Worm (Caenorhabditis elegans) whole organism, L2 larva: ENCODE data around the gene dod-19.

Source experiments
- F13H6.1 ChIP-seq: sonication (generic microtip); optimal IDR thresholded peaks from 2 replicates; lab custom pipeline; 2016; ENCODE audit warnings: missing genetic modification characterization, missing compliant biosample characterization
- R02D3.7 ChIP-seq: fragments of 150-350 bp; optimal IDR thresholded peaks from 2 replicates; lab custom pipeline; 2014; ENCODE audit warnings: missing biosample characterization, missing genetic modification characterization
- Y55F3AM.14 ChIP-seq: fragments of 200-800 bp; sonication (Bioruptor generic); optimal IDR thresholded peaks from 2 replicates; lab custom pipeline; 2018; ENCODE audit warnings: mild to moderate bottlenecking, missing genetic modification characterization, missing compliant biosample characterization
- ZK546.5 ChIP-seq: sonication (generic microtip); optimal IDR thresholded peaks from 2 replicates; lab custom pipeline; 2017; ENCODE audit warnings: missing biosample characterization, missing genetic modification characterization
- alr-1 ChIP-seq: fragments of 150-350 bp; optimal IDR thresholded peaks from 2 replicates; lab custom pipeline; 2014; ENCODE audit warnings: missing biosample characterization, missing genetic modification characterization
- aly-2 ChIP-seq: fragments of 150-350 bp; optimal IDR thresholded peaks from 2 replicates; lab custom pipeline; 2014; ENCODE audit warnings: missing biosample characterization, missing genetic modification characterization
- ama-1 ChIP-seq: fragments of 150-350 bp; optimal IDR thresholded peaks from 2 replicates; lab custom pipeline; 2018; ENCODE audit warnings: inconsistent platforms
- blmp-1 ChIP-seq: sonication (generic microtip); optimal IDR thresholded peaks from 2 replicates; lab custom pipeline; 2017; ENCODE audit warnings: missing genetic modification characterization, mild to moderate bottlenecking, missing compliant biosample characterization, antibody characterized with exemption, moderate library complexity; ENCODE audit not compliant: insufficient read depth
- ceh-16 ChIP-seq: fragments of 150-350 bp; optimal IDR thresholded peaks from 2 replicates; lab custom pipeline; 2014; ENCODE audit warnings: missing biosample characterization, missing genetic modification characterization
- ceh-82 ChIP-seq: fragments of 150-350 bp; optimal IDR thresholded peaks from 2 replicates; lab custom pipeline; 2014; ENCODE audit warnings: missing biosample characterization, missing genetic modification characterization
- crh-2 ChIP-seq: sonication (generic microtip); optimal IDR thresholded peaks from 2 replicates; lab custom pipeline; 2017; ENCODE audit warnings: missing biosample characterization, missing genetic modification characterization
- egl-27 ChIP-seq: sonication (generic microtip); optimal IDR thresholded peaks from 3 replicates; lab custom pipeline; 2017; ENCODE audit warnings: missing biosample characterization, missing genetic modification reagents, missing genetic modification characterization
- elt-1 ChIP-seq: fragments of 150-350 bp; optimal IDR thresholded peaks from 2 replicates; lab custom pipeline; 2014; ENCODE audit warnings: missing biosample characterization, missing genetic modification characterization
- elt-3 ChIP-seq: sonication (generic microtip); optimal IDR thresholded peaks from 2 replicates; lab custom pipeline; 2017; ENCODE audit warnings: missing biosample characterization, missing genetic modification characterization
- fos-1 ChIP-seq: fragments of 150-350 bp; optimal IDR thresholded peaks from 2 replicates; lab custom pipeline; 2014; ENCODE audit warnings: missing biosample characterization, missing genetic modification characterization
- gmeb-1 ChIP-seq: fragments of 150-350 bp; optimal IDR thresholded peaks from 2 replicates; lab custom pipeline; 2014; ENCODE audit warnings: missing biosample characterization, missing genetic modification characterization
- lin-11 ChIP-seq: fragments of 150-350 bp; sonication (generic microtip); optimal IDR thresholded peaks from 2 replicates; lab custom pipeline; 2014; ENCODE audit warnings: missing biosample characterization, missing genetic modification characterization, inconsistent platforms, mixed read lengths
- lin-13 ChIP-seq: fragments of 150-350 bp; optimal IDR thresholded peaks from 2 replicates; lab custom pipeline; 2014; ENCODE audit warnings: missing biosample characterization, missing genetic modification reagents, missing genetic modification characterization
- lin-39 ChIP-seq: fragments of 150-350 bp; optimal IDR thresholded peaks from 2 replicates; lab custom pipeline; 2014; ENCODE audit warnings: missing biosample characterization, missing genetic modification reagents, missing genetic modification characterization
- lsy-2 ChIP-seq, 2 experiments: fragments of 150-350 bp in 1 of 2; sonication (generic microtip) in 1 of 2; optimal IDR thresholded peaks; 2 replicates each; lab custom pipeline; 2014 to 2017; ENCODE audit warnings: missing biosample characterization in 2 of 2, missing genetic modification characterization in 2 of 2
- mab-5 ChIP-seq: fragments of 150-350 bp; optimal IDR thresholded peaks from 2 replicates; lab custom pipeline; 2014; ENCODE audit warnings: missing biosample characterization, missing genetic modification characterization
- mbf-1 ChIP-seq: sonication (generic microtip); optimal IDR thresholded peaks from 2 replicates; lab custom pipeline; 2017; ENCODE audit warnings: missing biosample characterization, missing genetic modification characterization
- mdl-1 ChIP-seq, 2 experiments: fragments of 150-350 bp in 1 of 2; sonication (generic microtip) in 1 of 2; optimal IDR thresholded peaks; 2 replicates each; lab custom pipeline; 2017; ENCODE audit warnings: missing biosample characterization in 2 of 2, missing genetic modification characterization in 2 of 2
- nhr-11 ChIP-seq: fragments of 150-350 bp; optimal IDR thresholded peaks from 2 replicates; lab custom pipeline; 2014; ENCODE audit warnings: missing biosample characterization, missing genetic modification characterization
- nhr-12 ChIP-seq: fragments of 150-350 bp; optimal IDR thresholded peaks from 2 replicates; lab custom pipeline; 2014; ENCODE audit warnings: missing biosample characterization, missing genetic modification characterization
- nhr-129 ChIP-seq: fragments of 150-350 bp; optimal IDR thresholded peaks from 2 replicates; lab custom pipeline; 2014; ENCODE audit warnings: missing biosample characterization, missing genetic modification characterization
- nhr-21 ChIP-seq: fragments of 150-350 bp; optimal IDR thresholded peaks from 2 replicates; lab custom pipeline; 2014; ENCODE audit warnings: missing biosample characterization, missing genetic modification characterization
- nhr-23 ChIP-seq: fragments of 150-350 bp; optimal IDR thresholded peaks from 2 replicates; lab custom pipeline; 2014; ENCODE audit warnings: missing biosample characterization, missing genetic modification reagents, missing genetic modification characterization
- nhr-237 ChIP-seq: fragments of 150-350 bp; optimal IDR thresholded peaks from 2 replicates; lab custom pipeline; 2014; ENCODE audit warnings: missing biosample characterization, missing genetic modification characterization
- nhr-25 ChIP-seq: fragments of 150-350 bp; sonication (generic microtip); optimal IDR thresholded peaks from 3 replicates; lab custom pipeline; 2014; ENCODE audit warnings: missing biosample characterization, missing genetic modification characterization
- nhr-6 ChIP-seq: fragments of 150-350 bp; optimal IDR thresholded peaks from 2 replicates; lab custom pipeline; 2014; ENCODE audit warnings: missing biosample characterization, missing genetic modification characterization
- peb-1 ChIP-seq: fragments of 150-350 bp; optimal IDR thresholded peaks from 2 replicates; lab custom pipeline; 2014; ENCODE audit warnings: missing biosample characterization, missing genetic modification characterization
- skn-1 ChIP-seq: sonication (generic microtip); optimal IDR thresholded peaks from 2 replicates; lab custom pipeline; 2017; ENCODE audit warnings: missing biosample characterization, missing genetic modification characterization
- sma-3 ChIP-seq: sonication (generic microtip); optimal IDR thresholded peaks from 2 replicates; lab custom pipeline; 2016; ENCODE audit warnings: missing genetic modification reagents, missing genetic modification characterization, missing compliant biosample characterization
- sma-9 ChIP-seq, 2 experiments: fragments of 150-350 bp in 1 of 2; sonication (generic microtip) in 1 of 2; optimal IDR thresholded peaks; 2 replicates each; lab custom pipeline; 2014 to 2016; ENCODE audit warnings: missing genetic modification characterization in 2 of 2, mild to moderate bottlenecking in 1 of 2, missing biosample characterization in 1 of 2, missing compliant biosample characterization in 1 of 2, missing genetic modification reagents in 1 of 2, moderate library complexity in 1 of 2
- snpc-4 ChIP-seq: fragments of 150-350 bp; optimal IDR thresholded peaks from 2 replicates; lab custom pipeline; 2014; ENCODE audit warnings: missing biosample characterization, missing genetic modification characterization
- unc-39 ChIP-seq: fragments of 150-350 bp; optimal IDR thresholded peaks from 2 replicates; lab custom pipeline; 2014; ENCODE audit warnings: missing biosample characterization, missing genetic modification characterization
- unc-55 ChIP-seq: fragments of 150-350 bp; sonication (generic microtip); optimal IDR thresholded peaks from 3 replicates; lab custom pipeline; 2014; ENCODE audit warnings: missing biosample characterization, missing genetic modification reagents, missing genetic modification characterization
- unc-62 ChIP-seq: fragments of 150-350 bp; optimal IDR thresholded peaks from 2 replicates; lab custom pipeline; 2014; ENCODE audit warnings: missing biosample characterization, missing genetic modification reagents, missing genetic modification characterization
- zag-1 ChIP-seq: fragments of 150-350 bp; optimal IDR thresholded peaks from 2 replicates; lab custom pipeline; 2014; ENCODE audit warnings: missing biosample characterization, missing genetic modification characterization
- ztf-11 ChIP-seq: sonication (generic microtip); optimal IDR thresholded peaks from 2 replicates; lab custom pipeline; 2017; ENCODE audit warnings: missing biosample characterization, missing genetic modification characterization
- ztf-4 ChIP-seq: fragments of 150-350 bp; optimal IDR thresholded peaks from 2 replicates; lab custom pipeline; 2014; ENCODE audit warnings: missing biosample characterization, missing genetic modification characterization

dod-19 gene

ce11 chrV:384511-384910 lies 30.0 kb downstream of the dod-19 start:
- TF ChIP-seq nhr-23 (tag; lab: Kevin White, UChicago) (no peak), lsy-2 (tag; optimal IDR thresholded peaks at IDR 0.05; lab: Kevin White, UChicago) (no peak), nhr-11 (tag; lab: Kevin White, UChicago) (no peak), sma-9 (GFP tag; optimal IDR thresholded peaks at IDR 0.05; lab: Kevin White, UChicago) (no peak), sma-9 (tag; optimal IDR thresholded peaks at IDR 0.05; lab: Kevin White, UChicago) (no peak), fos-1 (peak; percentile 52), crh-2 (tag; lab: Kevin White, UChicago) (peak; percentile 36), aly-2 (tag; lab: Kevin White, UChicago) (no peak)
- TF ChIP-seq, all 48 proteins: peak for 2

ce11 chrV:381227-381950 lies 33.2 kb downstream of the dod-19 start, which contains the start of gene ZK6.8:
Gene ZK6.8, plus strand, starts transcription at chrV:381908.
- TF ChIP-seq sma-9 (GFP tag; optimal IDR thresholded peaks at IDR 0.05; lab: Kevin White, UChicago): peak; percentile 99
- no peak for TF ChIP-seq sma-9 (tag; optimal IDR thresholded peaks at IDR 0.05; lab: Kevin White, UChicago)
- TF ChIP-seq Y55F3AM.14 (GFP tag; lab: Kevin White, UChicago): peak; percentile 32
- peak; percentile 77 for TF ChIP-seq egl-27 (tag; lab: Kevin White, UChicago)
- peak; percentile 92 for TF ChIP-seq nhr-25
- peak; percentile 84 for TF ChIP-seq sma-3 (GFP tag; lab: Kevin White, UChicago)
- TF ChIP-seq elt-3: no peak
- TF ChIP-seq nhr-21 (tag; lab: Kevin White, UChicago): peak; percentile 96
- TF ChIP-seq mab-5: peak; percentile 26
- no peak for TF ChIP-seq alr-1 (tag; lab: Kevin White, UChicago)
- peak; percentile 20 for TF ChIP-seq snpc-4 (tag; lab: Kevin White, UChicago)
- no peak for TF ChIP-seq elt-1
- TF ChIP-seq nhr-129 (tag; lab: Kevin White, UChicago): peak; percentile 22
- peak; percentile 26 to 57 for TF ChIP-seq mdl-1 (tag; optimal IDR thresholded peaks at IDR 0.05; lab: Kevin White, UChicago)
- TF ChIP-seq blmp-1: peak; percentile 83
- peak; percentile 22 for TF ChIP-seq fos-1
- peak; percentile 54 for TF ChIP-seq gmeb-1
- no peak for TF ChIP-seq unc-39 (tag; lab: Kevin White, UChicago)

DNA sequence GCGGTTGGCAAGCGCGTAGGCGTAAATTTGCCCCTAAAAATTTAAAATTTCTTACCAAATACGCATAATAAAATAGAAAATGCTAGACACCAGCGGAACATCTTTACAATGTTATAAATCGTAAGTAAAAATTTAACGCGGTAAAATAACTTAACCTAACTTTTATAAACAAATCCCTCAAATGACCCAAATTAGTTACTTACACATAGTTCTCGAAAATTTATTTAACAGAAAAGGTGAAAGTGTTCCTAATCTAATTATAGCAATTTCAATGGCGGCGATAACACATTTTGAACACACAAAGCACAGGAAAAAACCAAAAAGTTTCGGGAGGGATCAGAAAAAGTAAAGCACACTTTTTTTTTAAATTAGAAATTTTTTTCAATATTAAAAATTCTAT lies 34.4 kb downstream of the dod-19 start, which contains the start of gene mltn-8:
mltn-8 (minus strand) TSS at position 101 of the 400 bp plus-strand sequence.
- no peak for TF ChIP-seq lin-39 (tag; lab: Kevin White, UChicago)
- TF ChIP-seq egl-27 (tag; lab: Kevin White, UChicago): no peak
- TF ChIP-seq nhr-21 (tag; lab: Kevin White, UChicago): no peak
- no peak for TF ChIP-seq ztf-11 (tag; lab: Kevin White, UChicago)
- no peak for TF ChIP-seq nhr-6 (tag; lab: Kevin White, UChicago)
- no peak for TF ChIP-seq mbf-1 (tag; lab: Kevin White, UChicago)
- no peak for TF ChIP-seq nhr-12 (tag; lab: Kevin White, UChicago)
- no peak for TF ChIP-seq lin-11 (tag; lab: Kevin White, UChicago)
- no peak for TF ChIP-seq ztf-4 (tag; lab: Kevin White, UChicago)
- no peak for TF ChIP-seq ZK546.5 (tag; lab: Kevin White, UChicago)
- no peak for TF ChIP-seq fos-1
- no peak for TF ChIP-seq blmp-1
- TF ChIP-seq Y55F3AM.14 (GFP tag; lab: Kevin White, UChicago): no peak
- TF ChIP-seq zag-1 (tag; lab: Kevin White, UChicago): no peak
- TF ChIP-seq F13H6.1: no peak
- TF ChIP-seq elt-1: no peak
- TF ChIP-seq lin-13 (GFP tag; lab: Kevin White, UChicago): no peak

- TF ChIP-seq ceh-82 (tag; lab: Kevin White, UChicago) (no peak), nhr-25 (peak; percentile 40), skn-1 (tag; lab: Kevin White, UChicago) (no peak), nhr-23 (tag; lab: Kevin White, UChicago) (no peak), zag-1 (tag; lab: Kevin White, UChicago) (no peak), elt-3 (no peak), mab-5 (no peak), gmeb-1 (no peak), sma-9 (GFP tag; optimal IDR thresholded peaks at IDR 0.05; lab: Kevin White, UChicago) (peak; percentile 75), sma-9 (tag; optimal IDR thresholded peaks at IDR 0.05; lab: Kevin White, UChicago) (no peak), unc-55 (GFP tag; lab: Kevin White, UChicago) (no peak), F13H6.1 (no peak), R02D3.7 (no peak), nhr-129 (tag; lab: Kevin White, UChicago) (no peak), nhr-237 (tag; lab: Kevin White, UChicago) (no peak), lsy-2 (tag; optimal IDR thresholded peaks at IDR 0.05; lab: Kevin White, UChicago) (no peak), unc-39 (tag; lab: Kevin White, UChicago) (no peak), fos-1 (peak; percentile 1), lin-11 (tag; lab: Kevin White, UChicago) (no peak), sma-3 (GFP tag; lab: Kevin White, UChicago) (no peak), lin-39 (tag; lab: Kevin White, UChicago) (no peak), nhr-11 (tag; lab: Kevin White, UChicago) (no peak), mdl-1 (tag; optimal IDR thresholded peaks at IDR 0.05; lab: Kevin White, UChicago) (no peak), ztf-11 (tag; lab: Kevin White, UChicago) (no peak), ceh-16 (no peak), ztf-4 (tag; lab: Kevin White, UChicago) (no peak), snpc-4 (tag; lab: Kevin White, UChicago) (no peak), unc-62 (no peak), ama-1 (lab: Kevin White, UChicago) (no peak), peb-1 (no peak), nhr-12 (tag; lab: Kevin White, UChicago) (no peak), nhr-21 (tag; lab: Kevin White, UChicago) (peak; percentile 31)
Measured at ce11 chrV:378231-378630, 36.3 kb downstream of the dod-19 start.
